Worm (Caenorhabditis elegans) whole organism, L2 larva: ENCODE measurements around the gene npp-15.
A peak's percentile ranks its signal among the peaks of the same experiment; 100 is the strongest.

Source experiments
- ZK546.5 ChIP-seq: sonication (generic microtip); optimal IDR thresholded peaks from 2 replicates; lab custom pipeline; 2017; ENCODE audit warnings: missing biosample characterization, missing genetic modification characterization
- ama-1 ChIP-seq: fragments of 150-350 bp; optimal IDR thresholded peaks from 2 replicates; lab custom pipeline; 2018; ENCODE audit warnings: inconsistent platforms
- elt-3 ChIP-seq: sonication (generic microtip); optimal IDR thresholded peaks from 2 replicates; lab custom pipeline; 2017; ENCODE audit warnings: missing biosample characterization, missing genetic modification characterization
- fos-1 ChIP-seq: fragments of 150-350 bp; optimal IDR thresholded peaks from 2 replicates; lab custom pipeline; 2014; ENCODE audit warnings: missing biosample characterization, missing genetic modification characterization
- lin-39 ChIP-seq: fragments of 150-350 bp; optimal IDR thresholded peaks from 2 replicates; lab custom pipeline; 2014; ENCODE audit warnings: missing biosample characterization, missing genetic modification reagents, missing genetic modification characterization
- nhr-12 ChIP-seq: fragments of 150-350 bp; optimal IDR thresholded peaks from 2 replicates; lab custom pipeline; 2014; ENCODE audit warnings: missing biosample characterization, missing genetic modification characterization
- skn-1 ChIP-seq: sonication (generic microtip); optimal IDR thresholded peaks from 2 replicates; lab custom pipeline; 2017; ENCODE audit warnings: missing biosample characterization, missing genetic modification characterization
- ztf-1 ChIP-seq: fragments of 200-800 bp; sonication (Bioruptor generic); conservative IDR thresholded peaks from 2 replicates; pipeline ENCODE4 v1.3.6; 2022; ENCODE audit warnings: missing genetic modification characterization, missing compliant biosample characterization

- TF ChIP-seq lin-39 (tag; lab: Kevin White, UChicago) (no peak), nhr-12 (tag; lab: Kevin White, UChicago) (no peak), fos-1 (tag; lab: Kevin White, UChicago) (peak; percentile 93), ztf-1 (GFP tag; lab: Robert Waterston, UW) (no peak), skn-1 (tag; lab: Kevin White, UChicago) (no peak), ama-1 (lab: Kevin White, UChicago) (peak; percentile 35), ZK546.5 (tag; lab: Kevin White, UChicago) (no peak), elt-3 (tag; lab: Kevin White, UChicago) (no peak)
Observed at ce11 chrIII:7891573-7892306, 37.1 kb upstream of the npp-15 start, which contains the start of the genes ZK688.5 and fahd-1.
